Fruit fly (Drosophila melanogaster) whole organism, prepupa: ENCODE results near the gene CG32259.

Source experiments
- CG11294 ChIP-seq: fragments of 200-800 bp; sonication (Bioruptor generic); IDR thresholded peaks from 2 replicates; pipeline ENCODE4 v1.3.6; 2022; ENCODE audit warnings: missing biosample characterization, missing genetic modification characterization
- CG11762 ChIP-seq: fragments of 200-800 bp; sonication (Bioruptor generic); optimal IDR thresholded peaks from 3 replicates; lab custom pipeline; 2016; ENCODE audit warnings: missing biosample characterization, missing genetic modification characterization; ENCODE audit not compliant: insufficient read depth
- CG15336 ChIP-seq: fragments of 200-800 bp; sonication (Bioruptor generic); IDR thresholded peaks from 2 replicates; pipeline ENCODE4 v1.3.6; 2022; ENCODE audit warnings: missing biosample characterization, missing genetic modification characterization
- CG1621 ChIP-seq: fragments of 200-800 bp; sonication (Bioruptor generic); optimal IDR thresholded peaks from 3 replicates; lab custom pipeline; 2018; ENCODE audit warnings: missing biosample characterization, mild to moderate bottlenecking, missing genetic modification characterization
- CG16779 ChIP-seq: fragments of 200-800 bp; sonication (Bioruptor generic); optimal IDR thresholded peaks from 3 replicates; lab custom pipeline; 2017; ENCODE audit warnings: missing biosample characterization, mild to moderate bottlenecking, missing genetic modification characterization
- CG31627 ChIP-seq: fragments of 200-800 bp; sonication (Bioruptor generic); optimal IDR thresholded peaks from 3 replicates; lab custom pipeline; 2016; ENCODE audit warnings: missing biosample characterization, missing genetic modification characterization
- CG32006 ChIP-seq: fragments of 200-800 bp; sonication (Bioruptor generic); optimal IDR thresholded peaks from 3 replicates; lab custom pipeline; 2017; ENCODE audit warnings: missing biosample characterization, mild to moderate bottlenecking, missing genetic modification characterization
- CG34406 ChIP-seq: fragments of 200-800 bp; sonication (Bioruptor generic); optimal IDR thresholded peaks from 3 replicates; lab custom pipeline; 2016; ENCODE audit warnings: missing biosample characterization, missing genetic modification characterization
- CG3919 ChIP-seq: fragments of 200-800 bp; sonication (Bioruptor generic); optimal IDR thresholded peaks from 3 replicates; lab custom pipeline; 2016; ENCODE audit warnings: missing biosample characterization, missing genetic modification characterization
- CG6163 ChIP-seq: fragments of 200-800 bp; sonication (Bioruptor generic); IDR thresholded peaks from 3 replicates; pipeline ENCODE4 v1.3.6; 2022; ENCODE audit warnings: missing biosample characterization, missing genetic modification characterization
- CG6276 ChIP-seq: fragments of 200-800 bp; sonication (Bioruptor generic); optimal IDR thresholded peaks from 2 replicates; lab custom pipeline; 2017; ENCODE audit warnings: missing biosample characterization, mild to moderate bottlenecking, missing genetic modification characterization
- CG6792 ChIP-seq: fragments of 200-800 bp; sonication (Bioruptor generic); optimal IDR thresholded peaks from 3 replicates; lab custom pipeline; 2016; ENCODE audit warnings: missing biosample characterization, missing genetic modification characterization
- CG6808 ChIP-seq: fragments of 200-800 bp; sonication (Bioruptor generic); optimal IDR thresholded peaks from 3 replicates; lab custom pipeline; 2017; ENCODE audit warnings: missing biosample characterization, missing genetic modification characterization, mild to moderate bottlenecking, moderate library complexity, missing genetic modification reagents
- CG6854 ChIP-seq: fragments of 200-800 bp; sonication (Bioruptor generic); optimal IDR thresholded peaks from 2 replicates; lab custom pipeline; 2017; ENCODE audit warnings: missing biosample characterization, mild to moderate bottlenecking, missing genetic modification characterization
- CG7368 ChIP-seq: fragments of 200-800 bp; sonication (Bioruptor generic); optimal IDR thresholded peaks from 3 replicates; lab custom pipeline; 2016; ENCODE audit warnings: missing biosample characterization, missing genetic modification characterization
- CG8119 ChIP-seq: fragments of 200-800 bp; sonication (Bioruptor generic); IDR thresholded peaks from 3 replicates; pipeline ENCODE4 v1.3.6; 2022; ENCODE audit warnings: missing biosample characterization, missing genetic modification characterization
- CG8632 ChIP-seq: fragments of 200-800 bp; sonication (Bioruptor generic); optimal IDR thresholded peaks from 3 replicates; lab custom pipeline; 2016; ENCODE audit warnings: missing biosample characterization, missing genetic modification characterization
- CG9139 ChIP-seq: fragments of 200-800 bp; sonication (Bioruptor generic); optimal IDR thresholded peaks from 3 replicates; lab custom pipeline; 2017; ENCODE audit warnings: missing biosample characterization, mild to moderate bottlenecking, missing genetic modification characterization
- Eip75B ChIP-seq: fragments of 200-800 bp; sonication (Bioruptor generic); optimal IDR thresholded peaks from 3 replicates; lab custom pipeline; 2016; ENCODE audit warnings: missing biosample characterization, missing genetic modification characterization
- Eip78C ChIP-seq: fragments of 200-800 bp; sonication (Bioruptor generic); peaks from one replicate; lab custom pipeline; 2016; ENCODE audit warnings: missing biosample characterization, missing genetic modification characterization
- Eip93F ChIP-seq: fragments of 200-800 bp; sonication (Bioruptor generic); optimal IDR thresholded peaks from 2 replicates; lab custom pipeline; 2016; ENCODE audit warnings: missing biosample characterization, mild to moderate bottlenecking, missing genetic modification characterization
- Ets21C ChIP-seq: fragments of 200-800 bp; sonication (Bioruptor generic); optimal IDR thresholded peaks from 3 replicates; lab custom pipeline; 2016; ENCODE audit warnings: missing biosample characterization, missing genetic modification characterization
- Gug ChIP-seq: fragments of 200-800 bp; sonication (Bioruptor generic); IDR thresholded peaks from 2 replicates; pipeline ENCODE4 v1.3.6; 2022; ENCODE audit warnings: missing biosample characterization, missing genetic modification characterization
- Hr38 ChIP-seq: sonication (Bioruptor generic); optimal IDR thresholded peaks from 2 replicates; lab custom pipeline; 2016; ENCODE audit warnings: missing biosample characterization, missing genetic modification characterization
- Hr39 ChIP-seq: fragments of 200-800 bp; sonication (Bioruptor generic); optimal IDR thresholded peaks from 2 replicates; lab custom pipeline; 2016; ENCODE audit warnings: missing biosample characterization, missing genetic modification characterization
- Hr4 ChIP-seq: fragments of 200-800 bp; sonication (Bioruptor generic); optimal IDR thresholded peaks from 3 replicates; lab custom pipeline; 2016; ENCODE audit warnings: missing biosample characterization, missing genetic modification characterization
- Lpt ChIP-seq: fragments of 200-800 bp; sonication (Bioruptor generic); optimal IDR thresholded peaks from 3 replicates; lab custom pipeline; 2016; ENCODE audit warnings: missing biosample characterization, missing genetic modification characterization
- Met ChIP-seq: fragments of 200-800 bp; sonication (Bioruptor generic); optimal IDR thresholded peaks from 3 replicates; lab custom pipeline; 2016; ENCODE audit warnings: missing biosample characterization, missing genetic modification characterization
- OdsH ChIP-seq: fragments of 200-800 bp; sonication (Bioruptor generic); optimal IDR thresholded peaks from 3 replicates; lab custom pipeline; 2016; ENCODE audit warnings: missing biosample characterization, missing genetic modification characterization
- Smox ChIP-seq: fragments of 200-800 bp; sonication (Bioruptor generic); optimal IDR thresholded peaks from 3 replicates; lab custom pipeline; 2016; ENCODE audit warnings: missing biosample characterization, missing genetic modification characterization
- Sox102F ChIP-seq: fragments of 200-800 bp; sonication (Bioruptor generic); optimal IDR thresholded peaks from 2 replicates; lab custom pipeline; 2016; ENCODE audit warnings: missing biosample characterization, mild to moderate bottlenecking, missing genetic modification characterization
- Sox14 ChIP-seq: fragments of 200-800 bp; sonication (Bioruptor generic); optimal IDR thresholded peaks from 3 replicates; lab custom pipeline; 2016; ENCODE audit warnings: missing biosample characterization, missing genetic modification characterization
- Sox15 ChIP-seq: fragments of 200-800 bp; sonication (Bioruptor generic); optimal IDR thresholded peaks from 3 replicates; lab custom pipeline; 2016; ENCODE audit warnings: missing biosample characterization, missing genetic modification characterization
- achi ChIP-seq: fragments of 200-800 bp; sonication (Bioruptor generic); optimal IDR thresholded peaks from 3 replicates; lab custom pipeline; 2016; ENCODE audit warnings: missing biosample characterization, missing genetic modification characterization
- acj6 ChIP-seq: fragments of 200-800 bp; sonication (Bioruptor generic); optimal IDR thresholded peaks from 3 replicates; lab custom pipeline; 2016; ENCODE audit warnings: missing biosample characterization, missing genetic modification characterization
- cyc ChIP-seq: fragments of 200-800 bp; sonication (Bioruptor generic); optimal IDR thresholded peaks from 3 replicates; lab custom pipeline; 2016; ENCODE audit warnings: missing biosample characterization, missing genetic modification characterization
- dac ChIP-seq: fragments of 200-800 bp; sonication (Bioruptor generic); optimal IDR thresholded peaks from 2 replicates; lab custom pipeline; 2017; ENCODE audit warnings: missing biosample characterization, mild to moderate bottlenecking, missing genetic modification characterization
- dsx ChIP-seq: fragments of 200-800 bp; optimal IDR thresholded peaks from 3 replicates; lab custom pipeline; 2019; ENCODE audit warnings: missing biosample characterization, mild to moderate bottlenecking, missing genetic modification characterization, moderate library complexity; ENCODE audit not compliant: poor library complexity, severe bottlenecking
- eg ChIP-seq: fragments of 200-800 bp; sonication (Bioruptor generic); IDR thresholded peaks from 3 replicates; pipeline ENCODE4 v1.3.6; 2022; ENCODE audit warnings: missing biosample characterization, missing genetic modification characterization
- esn ChIP-seq: fragments of 200-800 bp; sonication (Bioruptor generic); optimal IDR thresholded peaks from 2 replicates; lab custom pipeline; 2016; ENCODE audit warnings: missing biosample characterization, mild to moderate bottlenecking, missing genetic modification characterization, moderate library complexity
- fkh ChIP-seq: fragments of 200-800 bp; sonication (Bioruptor generic); optimal IDR thresholded peaks from 3 replicates; lab custom pipeline; 2017; ENCODE audit warnings: missing biosample characterization, mild to moderate bottlenecking, missing genetic modification characterization, moderate library complexity
- lz ChIP-seq: fragments of 200-800 bp; sonication (Bioruptor generic); optimal IDR thresholded peaks from 3 replicates; lab custom pipeline; 2016; ENCODE audit warnings: missing biosample characterization, missing genetic modification characterization
- net ChIP-seq: fragments of 200-800 bp; sonication (Bioruptor generic); optimal IDR thresholded peaks from 3 replicates; lab custom pipeline; 2016; ENCODE audit warnings: missing biosample characterization, missing genetic modification characterization
- pdm3 ChIP-seq: fragments of 200-800 bp; sonication (Bioruptor generic); optimal IDR thresholded peaks from 3 replicates; lab custom pipeline; 2016; ENCODE audit warnings: missing biosample characterization, missing genetic modification characterization
- ss ChIP-seq, 2 experiments: fragments of 200-800 bp; sonication (Bioruptor generic); optimal IDR thresholded peaks; 2 replicates in 1 of 2; 3 replicates in 1 of 2; lab custom pipeline; 2017 to 2018; ENCODE audit warnings: mild to moderate bottlenecking in 2 of 2, missing biosample characterization in 2 of 2, missing genetic modification characterization in 2 of 2, moderate library complexity in 1 of 2
- svp ChIP-seq: fragments of 200-800 bp; sonication (Bioruptor generic); peaks from one replicate; lab custom pipeline; 2016; ENCODE audit warnings: missing biosample characterization, missing genetic modification characterization
- topi ChIP-seq: fragments of 200-800 bp; sonication (Bioruptor generic); optimal IDR thresholded peaks from 3 replicates; lab custom pipeline; 2016; ENCODE audit warnings: missing biosample characterization, missing genetic modification characterization
- vri ChIP-seq: fragments of 200-800 bp; sonication (Bioruptor generic); optimal IDR thresholded peaks from 3 replicates; lab custom pipeline; 2016; ENCODE audit warnings: missing biosample characterization, mild to moderate bottlenecking, missing genetic modification characterization

CG32259 gene

dm6 chr3L:4070996-4071379 lies 1.8 kb downstream of the CG32259 start (continued):
- TF ChIP-seq esn (GFP tag; lab: Kevin White, UChicago) = no peak
- TF ChIP-seq Eip78C (GFP tag; lab: Kevin White, UChicago) = peak; percentile 95
- peak; percentile 90 for TF ChIP-seq CG15336
- TF ChIP-seq CG6808 (GFP tag; lab: Kevin White, UChicago) = peak; percentile 37
- TF ChIP-seq dac = peak; percentile 40
- no peak for TF ChIP-seq Eip93F (GFP tag; lab: Kevin White, UChicago)
- TF ChIP-seq CG8119 = peak; percentile 83
- TF ChIP-seq CG6163 = peak; percentile 97
- TF ChIP-seq svp (GFP tag; lab: Kevin White, UChicago) = no peak
- TF ChIP-seq CG6792 = no peak
- peak; percentile 83 for TF ChIP-seq CG7368 (GFP tag; lab: Kevin White, UChicago)
- TF ChIP-seq Met (GFP tag; lab: Kevin White, UChicago) = peak; percentile 65
- no peak for TF ChIP-seq net
- TF ChIP-seq CG31627 (GFP tag; lab: Kevin White, UChicago) = peak; percentile 76
- TF ChIP-seq CG11762 (GFP tag; lab: Kevin White, UChicago) = peak; percentile 85

DNA sequence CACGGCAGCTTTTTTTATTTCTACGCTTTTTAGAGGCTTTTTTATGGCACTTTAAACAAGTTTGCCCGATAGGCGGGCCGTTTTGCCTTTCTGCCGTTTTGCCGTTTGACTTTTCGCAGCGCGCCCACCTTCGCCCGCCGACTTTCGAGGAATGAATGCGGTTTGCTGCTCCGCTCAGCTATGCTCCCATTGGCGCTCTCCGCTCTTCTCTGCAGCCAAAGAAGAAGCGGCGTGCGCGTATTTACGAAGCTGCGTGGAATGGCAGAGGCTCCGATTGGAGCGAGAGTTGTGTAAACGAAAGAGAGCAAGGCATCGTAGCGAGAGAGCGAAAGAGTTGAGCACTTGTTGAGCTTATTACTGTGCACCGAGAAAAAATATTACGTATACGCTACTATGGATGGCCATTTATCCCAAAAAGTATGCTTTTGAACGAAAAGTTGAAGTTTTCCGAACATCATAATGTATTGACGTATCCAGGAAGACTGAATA lies 2.4 kb downstream of the CG32259 start, which contains the start of gene wit:
wit (minus strand) TSS at position 157 of the 489 bp plus-strand sequence.
- TF ChIP-seq net = peak; percentile 38
- no peak for TF ChIP-seq Sox15 (GFP tag; lab: Kevin White, UChicago)
- TF ChIP-seq CG34406 = peak; percentile 13
- peak; percentile 29 for TF ChIP-seq Sox14 (GFP tag; lab: Kevin White, UChicago)
- peak; percentile 55; the same call in 1 of the 3 replicates for TF ChIP-seq CG6163
- TF ChIP-seq esn (GFP tag; lab: Kevin White, UChicago) = peak; percentile 38
- TF ChIP-seq Eip93F (GFP tag; lab: Kevin White, UChicago) = no peak
- peak; percentile 52 for TF ChIP-seq CG9139 (GFP tag; lab: Kevin White, UChicago)
- TF ChIP-seq CG1621 (tag; lab: Kevin White, UChicago) = peak; percentile 44
- TF ChIP-seq lz (GFP tag; lab: Kevin White, UChicago) = peak; percentile 24
- TF ChIP-seq CG7368 (GFP tag; lab: Kevin White, UChicago) = no peak
- peak; percentile 32 for TF ChIP-seq dsx (GFP tag; lab: Kevin White, UChicago)
- peak; percentile 80 for TF ChIP-seq Sox102F (GFP tag; lab: Kevin White, UChicago)
- TF ChIP-seq CG3919 (GFP tag; lab: Kevin White, UChicago) = peak; percentile 63
- TF ChIP-seq Hr4 (GFP tag; lab: Kevin White, UChicago) = peak; percentile 56
- TF ChIP-seq ss (GFP tag; optimal IDR thresholded peaks at IDR 0.05; lab: Kevin White, UChicago) = peak; percentile 35 to 43
- TF ChIP-seq Hr39 = peak; percentile 3
- peak; percentile 52 for TF ChIP-seq CG16779
- TF ChIP-seq CG8632 (GFP tag; lab: Kevin White, UChicago) = no peak
- TF ChIP-seq achi (GFP tag; lab: Kevin White, UChicago) = peak; percentile 24
- no peak for TF ChIP-seq Ets21C (GFP tag; lab: Kevin White, UChicago)
- TF ChIP-seq Lpt (GFP tag; lab: Kevin White, UChicago) = peak; percentile 41
- peak; percentile 65; the same call in 2 of the 3 replicates for TF ChIP-seq eg (GFP tag; lab: Robert Waterston, UW)
- no peak for TF ChIP-seq cyc (GFP tag; lab: Kevin White, UChicago)
- TF ChIP-seq CG6276 (GFP tag; lab: Kevin White, UChicago) = peak; percentile 58
- peak; percentile 45 for TF ChIP-seq Met (GFP tag; lab: Kevin White, UChicago)
- peak; percentile 11 for TF ChIP-seq CG6792
- peak; percentile 87 for TF ChIP-seq CG6854 (GFP tag; lab: Kevin White, UChicago)
- TF ChIP-seq vri (GFP tag; lab: Kevin White, UChicago) = peak; percentile 70
- peak; percentile 21 for TF ChIP-seq fkh
- peak; percentile 85 for TF ChIP-seq svp (GFP tag; lab: Kevin White, UChicago)
- TF ChIP-seq pdm3 (GFP tag; lab: Kevin White, UChicago) = peak; percentile 40
- peak; percentile 67 for TF ChIP-seq CG8119
- peak; percentile 69; the same call in 1 of the 2 replicates for TF ChIP-seq CG15336
- TF ChIP-seq Gug (GFP tag; lab: Robert Waterston, UW) = no peak
- peak; percentile 31 for TF ChIP-seq Smox (GFP tag; lab: Kevin White, UChicago)
- TF ChIP-seq Eip78C (GFP tag; lab: Kevin White, UChicago) = peak; percentile 75
- peak; percentile 14 for TF ChIP-seq Eip75B (GFP tag; lab: Kevin White, UChicago)
- peak; percentile 10 for TF ChIP-seq topi (GFP tag; lab: Kevin White, UChicago)
- peak; percentile 5 for TF ChIP-seq OdsH (GFP tag; lab: Kevin White, UChicago)
- TF ChIP-seq Hr38 (GFP tag; lab: Kevin White, UChicago) = no peak
- no peak for TF ChIP-seq CG11294 (GFP tag; lab: Robert Waterston, UW)
- peak; percentile 13 for TF ChIP-seq CG32006 (GFP tag; lab: Kevin White, UChicago)
- TF ChIP-seq CG6808 (GFP tag; lab: Kevin White, UChicago) = no peak
- TF ChIP-seq acj6 (GFP tag; lab: Kevin White, UChicago) = no peak
- TF ChIP-seq, all 60 proteins: peak for 34
